Worm (Caenorhabditis elegans) whole organism, L2 larva: ENCODE measurements around the gene R12B2.3.

Experiments used
- C34F6.9 ChIP-seq: fragments of 150-350 bp; optimal IDR thresholded peaks from 2 replicates; lab custom pipeline; 2014; ENCODE audit warnings: missing biosample characterization, missing genetic modification characterization
- F13H6.1 ChIP-seq: sonication (generic microtip); optimal IDR thresholded peaks from 2 replicates; lab custom pipeline; 2016; ENCODE audit warnings: missing genetic modification characterization, missing compliant biosample characterization
- R02D3.7 ChIP-seq: fragments of 150-350 bp; optimal IDR thresholded peaks from 2 replicates; lab custom pipeline; 2014; ENCODE audit warnings: missing biosample characterization, missing genetic modification characterization
- Y55F3AM.14 ChIP-seq: fragments of 200-800 bp; sonication (Bioruptor generic); optimal IDR thresholded peaks from 2 replicates; lab custom pipeline; 2018; ENCODE audit warnings: mild to moderate bottlenecking, missing genetic modification characterization, missing compliant biosample characterization
- ZK546.5 ChIP-seq: sonication (generic microtip); optimal IDR thresholded peaks from 2 replicates; lab custom pipeline; 2017; ENCODE audit warnings: missing biosample characterization, missing genetic modification characterization
- aly-2 ChIP-seq: fragments of 150-350 bp; optimal IDR thresholded peaks from 2 replicates; lab custom pipeline; 2014; ENCODE audit warnings: missing biosample characterization, missing genetic modification characterization
- ama-1 ChIP-seq: fragments of 150-350 bp; optimal IDR thresholded peaks from 2 replicates; lab custom pipeline; 2018; ENCODE audit warnings: inconsistent platforms
- blmp-1 ChIP-seq: sonication (generic microtip); optimal IDR thresholded peaks from 2 replicates; lab custom pipeline; 2017; ENCODE audit warnings: missing genetic modification characterization, mild to moderate bottlenecking, missing compliant biosample characterization, antibody characterized with exemption, moderate library complexity; ENCODE audit not compliant: insufficient read depth
- ceh-82 ChIP-seq: fragments of 150-350 bp; optimal IDR thresholded peaks from 2 replicates; lab custom pipeline; 2014; ENCODE audit warnings: missing biosample characterization, missing genetic modification characterization
- crh-2 ChIP-seq: sonication (generic microtip); optimal IDR thresholded peaks from 2 replicates; lab custom pipeline; 2017; ENCODE audit warnings: missing biosample characterization, missing genetic modification characterization
- egl-27 ChIP-seq: sonication (generic microtip); optimal IDR thresholded peaks from 3 replicates; lab custom pipeline; 2017; ENCODE audit warnings: missing biosample characterization, missing genetic modification reagents, missing genetic modification characterization
- elt-1 ChIP-seq: fragments of 150-350 bp; optimal IDR thresholded peaks from 2 replicates; lab custom pipeline; 2014; ENCODE audit warnings: missing biosample characterization, missing genetic modification characterization
- fos-1 ChIP-seq: fragments of 150-350 bp; optimal IDR thresholded peaks from 2 replicates; lab custom pipeline; 2014; ENCODE audit warnings: missing biosample characterization, missing genetic modification characterization
- gmeb-1 ChIP-seq: fragments of 150-350 bp; optimal IDR thresholded peaks from 2 replicates; lab custom pipeline; 2014; ENCODE audit warnings: missing biosample characterization, missing genetic modification characterization
- lin-11 ChIP-seq: fragments of 150-350 bp; sonication (generic microtip); optimal IDR thresholded peaks from 2 replicates; lab custom pipeline; 2014; ENCODE audit warnings: missing biosample characterization, missing genetic modification characterization, inconsistent platforms, mixed read lengths
- lin-13 ChIP-seq: fragments of 150-350 bp; optimal IDR thresholded peaks from 2 replicates; lab custom pipeline; 2014; ENCODE audit warnings: missing biosample characterization, missing genetic modification reagents, missing genetic modification characterization
- lsy-2 ChIP-seq, 2 experiments: fragments of 150-350 bp in 1 of 2; sonication (generic microtip) in 1 of 2; optimal IDR thresholded peaks; 2 replicates each; lab custom pipeline; 2014 to 2017; ENCODE audit warnings: missing biosample characterization in 2 of 2, missing genetic modification characterization in 2 of 2
- mbf-1 ChIP-seq: sonication (generic microtip); optimal IDR thresholded peaks from 2 replicates; lab custom pipeline; 2017; ENCODE audit warnings: missing biosample characterization, missing genetic modification characterization
- mdl-1 ChIP-seq, 2 experiments: fragments of 150-350 bp in 1 of 2; sonication (generic microtip) in 1 of 2; optimal IDR thresholded peaks; 2 replicates each; lab custom pipeline; 2017; ENCODE audit warnings: missing biosample characterization in 2 of 2, missing genetic modification characterization in 2 of 2
- nhr-10 ChIP-seq: sonication (generic microtip); optimal IDR thresholded peaks from 2 replicates; lab custom pipeline; 2017; ENCODE audit warnings: missing biosample characterization, missing genetic modification characterization
- nhr-11 ChIP-seq: fragments of 150-350 bp; optimal IDR thresholded peaks from 2 replicates; lab custom pipeline; 2014; ENCODE audit warnings: missing biosample characterization, missing genetic modification characterization
- nhr-129 ChIP-seq: fragments of 150-350 bp; optimal IDR thresholded peaks from 2 replicates; lab custom pipeline; 2014; ENCODE audit warnings: missing biosample characterization, missing genetic modification characterization
- nhr-21 ChIP-seq: fragments of 150-350 bp; optimal IDR thresholded peaks from 2 replicates; lab custom pipeline; 2014; ENCODE audit warnings: missing biosample characterization, missing genetic modification characterization
- nhr-23 ChIP-seq: fragments of 150-350 bp; optimal IDR thresholded peaks from 2 replicates; lab custom pipeline; 2014; ENCODE audit warnings: missing biosample characterization, missing genetic modification reagents, missing genetic modification characterization
- nhr-237 ChIP-seq: fragments of 150-350 bp; optimal IDR thresholded peaks from 2 replicates; lab custom pipeline; 2014; ENCODE audit warnings: missing biosample characterization, missing genetic modification characterization
- nhr-25 ChIP-seq: fragments of 150-350 bp; sonication (generic microtip); optimal IDR thresholded peaks from 3 replicates; lab custom pipeline; 2014; ENCODE audit warnings: missing biosample characterization, missing genetic modification characterization
- nhr-6 ChIP-seq: fragments of 150-350 bp; optimal IDR thresholded peaks from 2 replicates; lab custom pipeline; 2014; ENCODE audit warnings: missing biosample characterization, missing genetic modification characterization
- nhr-77 ChIP-seq: fragments of 150-350 bp; optimal IDR thresholded peaks from 2 replicates; lab custom pipeline; 2014; ENCODE audit warnings: missing biosample characterization, missing genetic modification characterization
- peb-1 ChIP-seq: fragments of 150-350 bp; optimal IDR thresholded peaks from 2 replicates; lab custom pipeline; 2014; ENCODE audit warnings: missing biosample characterization, missing genetic modification characterization
- sem-4 ChIP-seq: fragments of 150-350 bp; optimal IDR thresholded peaks from 2 replicates; lab custom pipeline; 2014; ENCODE audit warnings: missing biosample characterization, missing genetic modification reagents, missing genetic modification characterization
- skn-1 ChIP-seq: sonication (generic microtip); optimal IDR thresholded peaks from 2 replicates; lab custom pipeline; 2017; ENCODE audit warnings: missing biosample characterization, missing genetic modification characterization
- sma-3 ChIP-seq: sonication (generic microtip); optimal IDR thresholded peaks from 2 replicates; lab custom pipeline; 2016; ENCODE audit warnings: missing genetic modification reagents, missing genetic modification characterization, missing compliant biosample characterization
- sma-9 ChIP-seq, 2 experiments: fragments of 150-350 bp in 1 of 2; sonication (generic microtip) in 1 of 2; optimal IDR thresholded peaks; 2 replicates each; lab custom pipeline; 2014 to 2016; ENCODE audit warnings: missing genetic modification characterization in 2 of 2, mild to moderate bottlenecking in 1 of 2, missing biosample characterization in 1 of 2, missing compliant biosample characterization in 1 of 2, missing genetic modification reagents in 1 of 2, moderate library complexity in 1 of 2
- snpc-4 ChIP-seq: fragments of 150-350 bp; optimal IDR thresholded peaks from 2 replicates; lab custom pipeline; 2014; ENCODE audit warnings: missing biosample characterization, missing genetic modification characterization
- unc-55 ChIP-seq: fragments of 150-350 bp; sonication (generic microtip); optimal IDR thresholded peaks from 3 replicates; lab custom pipeline; 2014; ENCODE audit warnings: missing biosample characterization, missing genetic modification reagents, missing genetic modification characterization
- unc-62 ChIP-seq: fragments of 150-350 bp; optimal IDR thresholded peaks from 2 replicates; lab custom pipeline; 2014; ENCODE audit warnings: missing biosample characterization, missing genetic modification reagents, missing genetic modification characterization
- zag-1 ChIP-seq: fragments of 150-350 bp; optimal IDR thresholded peaks from 2 replicates; lab custom pipeline; 2014; ENCODE audit warnings: missing biosample characterization, missing genetic modification characterization
- ztf-1 ChIP-seq: fragments of 200-800 bp; sonication (Bioruptor generic); conservative IDR thresholded peaks from 2 replicates; pipeline ENCODE4 v1.3.6; 2022; ENCODE audit warnings: missing genetic modification characterization, missing compliant biosample characterization
- ztf-11 ChIP-seq: sonication (generic microtip); optimal IDR thresholded peaks from 2 replicates; lab custom pipeline; 2017; ENCODE audit warnings: missing biosample characterization, missing genetic modification characterization
- ztf-4 ChIP-seq: fragments of 150-350 bp; optimal IDR thresholded peaks from 2 replicates; lab custom pipeline; 2014; ENCODE audit warnings: missing biosample characterization, missing genetic modification characterization

Gene R12B2.3

ce11 chrIII:5839147-5839546 is 33.8 kb downstream of the R12B2.3 start:
- TF ChIP-seq fos-1 (peak; percentile 41), aly-2 (tag; lab: Kevin White, UChicago) (no peak), nhr-129 (peak; percentile 26), ztf-1 (GFP tag; lab: Robert Waterston, UW) (no peak), crh-2 (tag; lab: Kevin White, UChicago) (peak; percentile 25), lin-13 (GFP tag; lab: Kevin White, UChicago) (no peak), nhr-237 (tag; lab: Kevin White, UChicago) (no peak), mbf-1 (no peak), zag-1 (tag; lab: Kevin White, UChicago) (no peak), R02D3.7 (no peak), gmeb-1 (tag; lab: Kevin White, UChicago) (peak; percentile 46), egl-27 (tag; lab: Kevin White, UChicago) (peak; percentile 59), mdl-1 (tag; optimal IDR thresholded peaks at IDR 0.05; lab: Kevin White, UChicago) (no peak), nhr-21 (tag; lab: Kevin White, UChicago) (no peak), skn-1 (tag; lab: Kevin White, UChicago) (peak; percentile 3), peb-1 (no peak), unc-62 (GFP tag; lab: Kevin White, UChicago) (no peak), unc-55 (no peak), nhr-6 (no peak), C34F6.9 (tag; lab: Kevin White, UChicago) (no peak), nhr-11 (no peak), lsy-2 (tag; optimal IDR thresholded peaks at IDR 0.05; lab: Kevin White, UChicago) (peak in 1 of 2 experiments; percentile 32), blmp-1 (tag; lab: Kevin White, UChicago) (peak; percentile 49), ceh-82 (tag; lab: Kevin White, UChicago) (no peak), nhr-10 (no peak), lin-11 (tag; lab: Kevin White, UChicago) (no peak), sma-9 (GFP tag; optimal IDR thresholded peaks at IDR 0.05; lab: Kevin White, UChicago) (peak; percentile 61), sma-9 (tag; optimal IDR thresholded peaks at IDR 0.05; lab: Kevin White, UChicago) (no peak), sem-4 (no peak), nhr-23 (tag; lab: Kevin White, UChicago) (no peak), elt-1 (no peak)

DNA sequence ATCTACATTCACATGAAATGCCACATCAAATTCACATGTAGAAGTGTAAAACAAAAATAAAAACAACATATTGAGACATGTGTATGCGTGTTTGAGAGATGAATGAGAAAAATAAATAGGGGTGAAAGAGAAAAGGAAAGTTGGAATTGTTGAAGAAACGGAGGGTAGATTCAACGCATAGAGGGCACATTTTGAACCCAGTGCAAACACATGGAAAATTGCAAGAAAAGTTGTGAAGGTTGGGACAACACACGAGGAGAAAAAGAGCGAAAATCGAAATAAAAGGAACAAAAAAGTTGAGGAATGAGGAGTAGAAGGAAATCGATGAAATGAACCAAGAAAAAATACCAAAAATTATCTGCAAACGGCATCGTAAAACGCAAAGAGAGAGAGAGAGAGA is 34.2 kb downstream of the R12B2.3 start:
- TF ChIP-seq ztf-11 (tag; lab: Kevin White, UChicago) (no peak), lsy-2 (tag; optimal IDR thresholded peaks at IDR 0.05; lab: Kevin White, UChicago) (no peak), C34F6.9 (tag; lab: Kevin White, UChicago) (peak; percentile 16), sma-9 (GFP tag; optimal IDR thresholded peaks at IDR 0.05; lab: Kevin White, UChicago) (peak; percentile 6), sma-9 (tag; optimal IDR thresholded peaks at IDR 0.05; lab: Kevin White, UChicago) (no peak), snpc-4 (tag; lab: Kevin White, UChicago) (no peak)

- TF ChIP-seq nhr-77 (no peak), ztf-4 (no peak), fos-1 (peak; percentile 40), lin-11 (tag; lab: Kevin White, UChicago) (no peak), sma-9 (GFP tag; optimal IDR thresholded peaks at IDR 0.05; lab: Kevin White, UChicago) (peak; percentile 5), sma-9 (tag; optimal IDR thresholded peaks at IDR 0.05; lab: Kevin White, UChicago) (no peak)
Measured at ce11 chrIII:5840277-5840676, 34.9 kb downstream of the R12B2.3 start.

- TF ChIP-seq gmeb-1 (tag; lab: Kevin White, UChicago) (peak; percentile 28), snpc-4 (tag; lab: Kevin White, UChicago) (no peak)
Measured at ce11 chrIII:5840815-5841573, 35.6 kb downstream of the R12B2.3 start.

DNA sequence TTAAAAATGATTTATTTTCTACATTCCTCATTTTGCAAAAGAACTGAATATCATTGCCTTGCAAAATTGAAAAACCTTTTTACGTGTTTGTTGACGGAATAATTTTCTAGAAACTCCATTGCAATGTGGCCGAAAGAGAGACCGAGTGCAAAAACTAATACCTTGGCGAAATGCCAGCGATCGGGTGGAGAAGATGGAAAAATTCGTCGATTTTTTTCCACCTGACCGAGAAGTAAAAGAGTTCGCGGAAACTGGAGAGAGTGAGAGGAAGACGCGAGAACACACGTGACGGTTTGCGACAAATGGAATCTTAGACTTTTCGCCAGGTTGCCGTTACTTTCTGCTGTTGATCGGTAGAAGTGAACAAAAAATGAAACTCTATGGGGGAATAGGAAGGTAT is 36.3 kb downstream of the R12B2.3 start:
- TF ChIP-seq ztf-1 (GFP tag; lab: Robert Waterston, UW) (no peak), zag-1 (tag; lab: Kevin White, UChicago) (no peak), lin-11 (tag; lab: Kevin White, UChicago) (peak; percentile 12), blmp-1 (tag; lab: Kevin White, UChicago) (peak; percentile 48), gmeb-1 (tag; lab: Kevin White, UChicago) (peak; percentile 32), nhr-10 (no peak), C34F6.9 (tag; lab: Kevin White, UChicago) (peak; percentile 44), ceh-82 (tag; lab: Kevin White, UChicago) (no peak), sma-9 (GFP tag; optimal IDR thresholded peaks at IDR 0.05; lab: Kevin White, UChicago) (peak; percentile 73), sma-9 (tag; optimal IDR thresholded peaks at IDR 0.05; lab: Kevin White, UChicago) (no peak), nhr-25 (tag; lab: Kevin White, UChicago) (peak; percentile 63), nhr-21 (tag; lab: Kevin White, UChicago) (peak; percentile 47), R02D3.7 (no peak), crh-2 (tag; lab: Kevin White, UChicago) (peak; percentile 9), unc-55 (no peak), ZK546.5 (tag; lab: Kevin White, UChicago) (no peak), sma-3 (GFP tag; lab: Kevin White, UChicago) (peak; percentile 39), ama-1 (lab: Kevin White, UChicago) (peak; percentile 58), nhr-23 (tag; lab: Kevin White, UChicago) (no peak), egl-27 (tag; lab: Kevin White, UChicago) (no peak), Y55F3AM.14 (GFP tag; lab: Kevin White, UChicago) (no peak), peb-1 (no peak), nhr-77 (no peak), lsy-2 (tag; optimal IDR thresholded peaks at IDR 0.05; lab: Kevin White, UChicago) (peak in 1 of 2 experiments; percentile 52), mdl-1 (tag; optimal IDR thresholded peaks at IDR 0.05; lab: Kevin White, UChicago) (peak; percentile 42 to 63), F13H6.1 (peak; percentile 25)
